Fruit fly (Drosophila melanogaster) whole organism, pupa: ENCODE measurements around the gene PQBP1.

Source experiments
- CG14655 ChIP-seq: fragments of 200-800 bp; sonication (Bioruptor generic); optimal IDR thresholded peaks from 3 replicates; lab custom pipeline; 2017; ENCODE audit warnings: mild to moderate bottlenecking, missing biosample characterization, missing genetic modification reagents, missing genetic modification characterization
- CG17806 ChIP-seq: fragments of 200-800 bp; sonication (Bioruptor generic); optimal IDR thresholded peaks from 2 replicates; lab custom pipeline; 2018; ENCODE audit warnings: missing biosample characterization, mild to moderate bottlenecking, missing genetic modification characterization, moderate library complexity
- CG32121 ChIP-seq: fragments of 200-800 bp; sonication (Bioruptor generic); IDR thresholded peaks from 2 replicates; pipeline ENCODE4 v1.3.6; 2022; ENCODE audit warnings: missing biosample characterization, missing genetic modification characterization
- CG4496 ChIP-seq: fragments of 200-800 bp; sonication (Bioruptor generic); IDR thresholded peaks from 3 replicates; pipeline ENCODE4 v1.3.6; 2022; ENCODE audit warnings: missing biosample characterization, missing genetic modification characterization
- CG8301 ChIP-seq: fragments of 200-800 bp; sonication (Bioruptor generic); optimal IDR thresholded peaks from 2 replicates; lab custom pipeline; 2018; ENCODE audit warnings: missing biosample characterization, mild to moderate bottlenecking, missing genetic modification characterization
- EcR ChIP-seq: fragments of 200-800 bp; sonication (Bioruptor generic); optimal IDR thresholded peaks from 3 replicates; lab custom pipeline; 2019; ENCODE audit warnings: missing biosample characterization, missing genetic modification characterization, mild to moderate bottlenecking, moderate library complexity, missing genetic modification reagents
- Ets98B ChIP-seq: fragments of 200-800 bp; sonication (Bioruptor generic); IDR thresholded peaks from 2 replicates; pipeline ENCODE4 v1.3.6; 2022; ENCODE audit warnings: missing biosample characterization, missing genetic modification characterization
- fd96Ca ChIP-seq: fragments of 200-800 bp; sonication (Bioruptor generic); IDR thresholded peaks from 3 replicates; pipeline ENCODE4 v1.3.6; 2022; ENCODE audit warnings: missing biosample characterization, missing genetic modification characterization

dm6 chr3R:25082348-25082747 lies 16.8 kb downstream of the PQBP1 start, which contains the start of gene fd96Ca:
- TF ChIP-seq EcR (GFP tag; lab: Kevin White, UChicago) (no peak), Ets98B (GFP tag; lab: Robert Waterston, UW) (no peak), fd96Ca (GFP tag; lab: Robert Waterston, UW) (no peak), CG8301 (tag; lab: Kevin White, UChicago) (no peak), CG32121 (GFP tag; lab: Robert Waterston, UW) (no peak), CG4496 (GFP tag; lab: Robert Waterston, UW) (0 out of 3 replicates have a peak, but pooled peaks have one; percentile 42), CG17806 (tag; lab: Kevin White, UChicago) (no peak), CG14655 (GFP tag; lab: Kevin White, UChicago) (no peak)
